Fruit fly (Drosophila melanogaster): Measurements from ENCODE around the gene CG13639.

CG13639 gene

dm6 chr3R:24810844-24811625, 49.1 kb downstream of the CG13639 start (continued):
- peak; percentile 91 for TF ChIP-seq schlank (tag; optimal IDR thresholded peaks at IDR 0.05)
- TF ChIP-seq sr (GFP tag; IDR thresholded peaks at IDR 0.05), result peak; percentile 72; the same call in 2 of the 3 replicates
- peak; percentile 47; the same call in 1 of the 2 replicates for TF ChIP-seq Dip2 (GFP tag; IDR thresholded peaks at IDR 0.05)
- TF ChIP-seq CG18619 (GFP tag; optimal IDR thresholded peaks at IDR 0.05), result peak; percentile 86
- no peak for TF ChIP-seq usp (GFP tag; optimal IDR thresholded peaks at IDR 0.05)
- TF ChIP-seq CG15696 (tag; optimal IDR thresholded peaks at IDR 0.05), result peak; percentile 30
- TF ChIP-seq ranshi (GFP tag; IDR thresholded peaks at IDR 0.05), result peak; percentile 90
- TF ChIP-seq CG10209 (GFP tag; optimal IDR thresholded peaks at IDR 0.05), result peak; percentile 86
- peak; percentile 90 for TF ChIP-seq NFAT (GFP tag; IDR thresholded peaks at IDR 0.05)
- TF ChIP-seq Mad (GFP tag; optimal IDR thresholded peaks at IDR 0.05), result peak; percentile 86
- peak; percentile 81 for TF ChIP-seq CG11723 (GFP tag; optimal IDR thresholded peaks at IDR 0.05)
- peak; percentile 81 for TF ChIP-seq CG32767 (GFP tag; IDR thresholded peaks at IDR 0.05)
- peak in 1 of 2 experiments; percentile 39 for TF ChIP-seq crp (GFP tag; optimal IDR thresholded peaks at IDR 0.05)
- TF ChIP-seq Nf-YA (GFP tag; IDR thresholded peaks at IDR 0.05), result peak; percentile 82
- TF ChIP-seq Sry-δ (GFP tag; optimal IDR thresholded peaks at IDR 0.05), result peak; percentile 48
- peak; percentile 95 for TF ChIP-seq CG2120 (GFP tag; optimal IDR thresholded peaks at IDR 0.05)
- TF ChIP-seq dan (GFP tag; IDR thresholded peaks at IDR 0.05), result peak; percentile 6; the same call in 1 of the 2 replicates
- peak; percentile 36 for TF ChIP-seq CG4617 (GFP tag; optimal IDR thresholded peaks at IDR 0.05; ENCODE audit: borderline replicate concordance)
- no peak for TF ChIP-seq pita (GFP tag; optimal IDR thresholded peaks at IDR 0.05)
- peak; percentile 83 for TF ChIP-seq C15 (GFP tag; IDR thresholded peaks at IDR 0.05)
- peak; percentile 65 for TF ChIP-seq Ravus (GFP tag; IDR thresholded peaks at IDR 0.05)
- peak; percentile 95 for TF ChIP-seq vvl (GFP tag; IDR thresholded peaks at IDR 0.05)
- TF ChIP-seq Gug (GFP tag; IDR thresholded peaks at IDR 0.05), result peak; percentile 90
- TF ChIP-seq CG33213 (GFP tag; optimal IDR thresholded peaks at IDR 0.05), result peak; percentile 45
- TF ChIP-seq gem (tag; optimal IDR thresholded peaks at IDR 0.05), result peak; percentile 91
- TF ChIP-seq CG9727 (GFP tag; optimal IDR thresholded peaks at IDR 0.05), result peak; percentile 71
- no peak for TF ChIP-seq Abd-B (GFP tag; optimal IDR thresholded peaks at IDR 0.05)
- TF ChIP-seq nerfin-1 (tag; optimal IDR thresholded peaks at IDR 0.05), result peak; percentile 77
- TF ChIP-seq row (GFP tag; IDR thresholded peaks at IDR 0.05), result peak; percentile 93
- peak; percentile 86 for TF ChIP-seq ERR (GFP tag; optimal IDR thresholded peaks at IDR 0.05)
- TF ChIP-seq CG13775 (GFP tag; optimal IDR thresholded peaks at IDR 0.05), result peak; percentile 75
- peak; percentile 89 for TF ChIP-seq CG1647 (GFP tag; optimal IDR thresholded peaks at IDR 0.05)
- TF ChIP-seq Rx (GFP tag; IDR thresholded peaks at IDR 0.05), result peak; percentile 79
- TF ChIP-seq gsb (GFP tag; IDR thresholded peaks at IDR 0.05), result peak; percentile 87
- TF ChIP-seq CG6854 (GFP tag; optimal IDR thresholded peaks at IDR 0.05), result peak; percentile 77
- peak; percentile 88 for TF ChIP-seq Fer1 (GFP tag; optimal IDR thresholded peaks at IDR 0.05)
- TF ChIP-seq CG17568 (GFP tag; optimal IDR thresholded peaks at IDR 0.05), result peak; percentile 85
- TF ChIP-seq Oli (tag; optimal IDR thresholded peaks at IDR 0.05), result peak; percentile 89
- TF ChIP-seq Elba2 (GFP tag; optimal IDR thresholded peaks at IDR 0.05), result no peak
- peak; percentile 90 for TF ChIP-seq tap (tag; optimal IDR thresholded peaks at IDR 0.05)
- TF ChIP-seq slou (GFP tag; optimal IDR thresholded peaks at IDR 0.05), result peak; percentile 47
- TF ChIP-seq CG15601 (tag; optimal IDR thresholded peaks at IDR 0.05), result peak; percentile 68
- TF ChIP-seq CG2889 (GFP tag; IDR thresholded peaks at IDR 0.05), result peak; percentile 78; the same call in 2 of the 3 replicates
- no peak for TF ChIP-seq fd102C (GFP tag; optimal IDR thresholded peaks at IDR 0.05)
- peak; percentile 76 for TF ChIP-seq jing (GFP tag; optimal IDR thresholded peaks at IDR 0.05)
- TF ChIP-seq TFAM (GFP tag; optimal IDR thresholded peaks at IDR 0.05), result peak; percentile 41
- TF ChIP-seq CG11695 (GFP tag; IDR thresholded peaks at IDR 0.05), result peak; percentile 98
- TF ChIP-seq Chrac-16 (GFP tag; optimal IDR thresholded peaks at IDR 0.05), result peak; percentile 78
- peak; percentile 74 for TF ChIP-seq CG17829 (tag; optimal IDR thresholded peaks at IDR 0.05)
